Fruit fly (Drosophila melanogaster) whole organism, prepupa: ENCODE data around the gene CG32271.

Experiments
- Blimp-1 ChIP-seq: fragments of 200-800 bp; sonication (Bioruptor generic); optimal IDR thresholded peaks from 3 replicates; lab custom pipeline; 2017; ENCODE audit warnings: missing biosample characterization, missing genetic modification characterization, mild to moderate bottlenecking, moderate library complexity, missing genetic modification reagents
- CG11294 ChIP-seq: fragments of 200-800 bp; sonication (Bioruptor generic); IDR thresholded peaks from 2 replicates; pipeline ENCODE4 v1.3.6; 2022; ENCODE audit warnings: missing biosample characterization, missing genetic modification characterization
- CG11762 ChIP-seq: fragments of 200-800 bp; sonication (Bioruptor generic); optimal IDR thresholded peaks from 3 replicates; lab custom pipeline; 2016; ENCODE audit warnings: missing biosample characterization, missing genetic modification characterization; ENCODE audit not compliant: insufficient read depth
- CG3032 ChIP-seq: fragments of 200-800 bp; optimal IDR thresholded peaks from 2 replicates; lab custom pipeline; 2019; ENCODE audit warnings: missing biosample characterization, mild to moderate bottlenecking, missing genetic modification characterization, moderate library complexity
- CG3919 ChIP-seq: fragments of 200-800 bp; sonication (Bioruptor generic); optimal IDR thresholded peaks from 3 replicates; lab custom pipeline; 2016; ENCODE audit warnings: missing biosample characterization, missing genetic modification characterization
- CG4318 ChIP-seq: fragments of 200-800 bp; sonication (Bioruptor generic); optimal IDR thresholded peaks from 3 replicates; lab custom pipeline; 2017; ENCODE audit warnings: missing biosample characterization, mild to moderate bottlenecking, missing genetic modification characterization
- CG6808 ChIP-seq: fragments of 200-800 bp; sonication (Bioruptor generic); optimal IDR thresholded peaks from 3 replicates; lab custom pipeline; 2017; ENCODE audit warnings: missing biosample characterization, missing genetic modification characterization, mild to moderate bottlenecking, moderate library complexity, missing genetic modification reagents
- Gug ChIP-seq: fragments of 200-800 bp; sonication (Bioruptor generic); IDR thresholded peaks from 2 replicates; pipeline ENCODE4 v1.3.6; 2022; ENCODE audit warnings: missing biosample characterization, missing genetic modification characterization
- cyc ChIP-seq: fragments of 200-800 bp; sonication (Bioruptor generic); optimal IDR thresholded peaks from 3 replicates; lab custom pipeline; 2016; ENCODE audit warnings: missing biosample characterization, missing genetic modification characterization
- dac ChIP-seq: fragments of 200-800 bp; sonication (Bioruptor generic); optimal IDR thresholded peaks from 2 replicates; lab custom pipeline; 2017; ENCODE audit warnings: missing biosample characterization, mild to moderate bottlenecking, missing genetic modification characterization
- topi ChIP-seq: fragments of 200-800 bp; sonication (Bioruptor generic); optimal IDR thresholded peaks from 3 replicates; lab custom pipeline; 2016; ENCODE audit warnings: missing biosample characterization, missing genetic modification characterization

dm6 chr3L:3251659-3252490, 48.9 kb upstream of the CG32271 start:
- no peak for TF ChIP-seq CG4318 (GFP tag; lab: Kevin White, UChicago)
- TF ChIP-seq CG11294 (GFP tag; lab: Robert Waterston, UW): no peak
- TF ChIP-seq CG3919: no peak
- no peak for TF ChIP-seq CG6808 (GFP tag; lab: Kevin White, UChicago)
- TF ChIP-seq dac (GFP tag; lab: Kevin White, UChicago): no peak
- peak; percentile 64 for TF ChIP-seq Blimp-1 (GFP tag; lab: Kevin White, UChicago)
- no peak for TF ChIP-seq cyc (GFP tag; lab: Kevin White, UChicago)
- TF ChIP-seq topi (GFP tag; lab: Kevin White, UChicago): no peak
- no peak for TF ChIP-seq CG3032
- no peak for TF ChIP-seq CG11762 (GFP tag; lab: Kevin White, UChicago)
- no peak for TF ChIP-seq Gug (GFP tag; lab: Robert Waterston, UW)
